Fruit fly (Drosophila melanogaster) whole organism, adult: ENCODE data around the gene CG17572.

Experiments used
- CG11617 ChIP-seq: fragments of 200-800 bp; sonication (Bioruptor generic); optimal IDR thresholded peaks from 2 replicates; lab custom pipeline; 2017; ENCODE audit warnings: mild to moderate bottlenecking, missing biosample characterization, missing genetic modification reagents, missing genetic modification characterization
- CG14711 ChIP-seq: fragments of 200-800 bp; sonication (Bioruptor generic); optimal IDR thresholded peaks from 2 replicates; lab custom pipeline; 2018; ENCODE audit warnings: missing biosample characterization, mild to moderate bottlenecking, missing genetic modification characterization, moderate library complexity
- CG1620 ChIP-seq: fragments of 200-800 bp; sonication (Bioruptor generic); optimal IDR thresholded peaks from 2 replicates; lab custom pipeline; 2016; ENCODE audit warnings: missing biosample characterization, missing genetic modification characterization
- CG5204 ChIP-seq: fragments of 200-800 bp; sonication (Bioruptor generic); optimal IDR thresholded peaks from 2 replicates; lab custom pipeline; 2016; ENCODE audit warnings: missing biosample characterization, missing genetic modification characterization
- CG7045 ChIP-seq: fragments of 200-800 bp; sonication (Bioruptor generic); optimal IDR thresholded peaks from 2 replicates; lab custom pipeline; 2017; ENCODE audit warnings: missing biosample characterization, mild to moderate bottlenecking, missing genetic modification characterization
- CG7101 ChIP-seq: fragments of 200-800 bp; sonication (Bioruptor generic); optimal IDR thresholded peaks from 2 replicates; lab custom pipeline; 2018; ENCODE audit warnings: missing biosample characterization, mild to moderate bottlenecking, missing genetic modification characterization, moderate library complexity
- Clk ChIP-seq: fragments of 200-800 bp; sonication (Bioruptor generic); optimal IDR thresholded peaks from 2 replicates; lab custom pipeline; 2017; ENCODE audit warnings: missing biosample characterization, missing genetic modification characterization
- Crg-1 ChIP-seq: fragments of 200-800 bp; sonication (Bioruptor generic); optimal IDR thresholded peaks from 2 replicates; lab custom pipeline; 2016; ENCODE audit warnings: missing biosample characterization, missing genetic modification characterization
- Mnt ChIP-seq: fragments of 200-800 bp; sonication (Bioruptor generic); optimal IDR thresholded peaks from 2 replicates; lab custom pipeline; 2016; ENCODE audit warnings: missing biosample characterization, mild to moderate bottlenecking, missing genetic modification characterization
- bab1 ChIP-seq: fragments of 200-800 bp; sonication (Bioruptor generic); optimal IDR thresholded peaks from 3 replicates; lab custom pipeline; 2019; ENCODE audit warnings: missing biosample characterization, mild to moderate bottlenecking, missing genetic modification characterization, moderate library complexity
- cic ChIP-seq: fragments of 200-800 bp; sonication (Bioruptor generic); optimal IDR thresholded peaks from 2 replicates; lab custom pipeline; 2017; ENCODE audit warnings: missing biosample characterization, mild to moderate bottlenecking, missing genetic modification characterization, moderate library complexity
- kay ChIP-seq: fragments of 200-800 bp; sonication (Bioruptor generic); peaks from one replicate; lab custom pipeline; 2016; ENCODE audit warnings: missing biosample characterization, missing genetic modification characterization, borderline replicate concordance
- pad ChIP-seq: fragments of 200-800 bp; sonication (Bioruptor generic); optimal IDR thresholded peaks from 3 replicates; lab custom pipeline; 2017; ENCODE audit warnings: missing biosample characterization, missing genetic modification characterization, mild to moderate bottlenecking, moderate library complexity, missing genetic modification reagents
- toe ChIP-seq: fragments of 200-800 bp; sonication (Bioruptor generic); optimal IDR thresholded peaks from 2 replicates; lab custom pipeline; 2016; ENCODE audit warnings: missing biosample characterization, missing genetic modification characterization

DNA sequence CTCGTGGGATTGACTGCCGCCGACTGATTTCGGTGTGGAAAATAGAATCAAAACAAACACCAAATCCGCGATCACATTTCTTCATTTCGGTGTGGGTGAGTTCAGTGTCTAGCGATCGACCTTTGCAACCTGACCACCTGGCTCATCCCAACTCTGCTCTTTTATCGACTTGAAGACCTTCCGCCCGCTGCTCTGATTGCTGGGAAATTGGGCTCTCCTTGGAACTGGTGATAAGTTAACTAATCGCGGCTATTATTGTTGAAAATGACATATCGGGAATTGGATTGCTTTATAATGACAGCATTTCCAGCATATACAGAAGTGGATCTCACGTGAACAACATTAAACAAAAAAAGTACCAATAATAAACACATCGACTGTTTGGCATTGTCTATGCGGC is 23.4 kb upstream of the CG17572 start:
- no peak for TF ChIP-seq CG7045 (GFP tag; lab: Kevin White, UChicago)
- no peak for TF ChIP-seq Crg-1
- TF ChIP-seq cic (GFP tag; lab: Kevin White, UChicago), result no peak
- TF ChIP-seq Mnt (GFP tag; lab: Kevin White, UChicago), result no peak
- TF ChIP-seq toe (GFP tag; lab: Kevin White, UChicago), result no peak
- TF ChIP-seq CG14711 (tag; lab: Kevin White, UChicago), result no peak
- no peak for TF ChIP-seq CG1620 (GFP tag; lab: Kevin White, UChicago)
- TF ChIP-seq Clk (GFP tag; lab: Kevin White, UChicago), result no peak
- no peak for TF ChIP-seq pad (GFP tag; lab: Kevin White, UChicago)
- TF ChIP-seq CG7101 (tag; lab: Kevin White, UChicago), result no peak
- TF ChIP-seq CG5204, result no peak
- no peak for TF ChIP-seq kay (GFP tag; lab: Kevin White, UChicago)
- no peak for TF ChIP-seq CG11617 (GFP tag; lab: Kevin White, UChicago)
- no peak for TF ChIP-seq bab1
